Fruit fly (Drosophila melanogaster) whole organism, embryonic: ENCODE data around the gene CG2182.

ENCODE experiments used
- ATbp ChIP-seq: fragments of 200-800 bp; sonication (Bioruptor generic); optimal IDR thresholded peaks from 2 replicates; lab custom pipeline; 2017; ENCODE audit warnings: missing biosample characterization, mild to moderate bottlenecking, missing genetic modification characterization, missing genetic modification reagents
- Asciz ChIP-seq: fragments of 200-800 bp; sonication (Bioruptor generic); optimal IDR thresholded peaks from 2 replicates; lab custom pipeline; 2017; ENCODE audit warnings: missing biosample characterization, mild to moderate bottlenecking, missing genetic modification characterization, missing genetic modification reagents
- Awh ChIP-seq: fragments of 200-800 bp; sonication (Bioruptor generic); IDR thresholded peaks from 2 replicates; pipeline ENCODE4, ENCODE4 v1.3.6; 2022; ENCODE audit warnings: missing biosample characterization, missing genetic modification characterization
- Blimp-1 ChIP-seq: fragments of 200-800 bp; sonication (Bioruptor generic); optimal IDR thresholded peaks from 3 replicates; lab custom pipeline; 2018; ENCODE audit warnings: missing biosample characterization, missing genetic modification characterization, mild to moderate bottlenecking, moderate library complexity, missing genetic modification reagents
- BtbVII ChIP-seq: fragments of 200-800 bp; sonication (Bioruptor generic); optimal IDR thresholded peaks from 3 replicates; lab custom pipeline; 2017; ENCODE audit warnings: missing biosample characterization, mild to moderate bottlenecking, missing genetic modification characterization
- CG10431 ChIP-seq: fragments of 200-800 bp; sonication (Bioruptor generic); optimal IDR thresholded peaks from 3 replicates; lab custom pipeline; 2018; ENCODE audit warnings: missing biosample characterization, mild to moderate bottlenecking, missing genetic modification characterization
- CG10979 ChIP-seq: fragments of 200-800 bp; sonication (Bioruptor generic); optimal IDR thresholded peaks from 2 replicates; lab custom pipeline; 2018; ENCODE audit warnings: missing biosample characterization, mild to moderate bottlenecking, missing genetic modification characterization, moderate library complexity
- CG11247 ChIP-seq: fragments of 200-800 bp; sonication (Bioruptor generic); IDR thresholded peaks from 2 replicates; pipeline ENCODE4 v1.3.6; 2022; ENCODE audit warnings: missing biosample characterization, missing genetic modification characterization
- CG11504 ChIP-seq: fragments of 200-800 bp; sonication (Bioruptor generic); optimal IDR thresholded peaks from 3 replicates; lab custom pipeline; 2019; ENCODE audit warnings: missing biosample characterization, mild to moderate bottlenecking, missing genetic modification characterization, moderate library complexity
- CG1602 ChIP-seq: fragments of 200-800 bp; sonication (Bioruptor generic); optimal IDR thresholded peaks from 3 replicates; lab custom pipeline; 2016; ENCODE audit warnings: missing biosample characterization, missing genetic modification characterization
- CG1603 ChIP-seq: fragments of 200-800 bp; sonication (Bioruptor generic); optimal IDR thresholded peaks from 2 replicates; lab custom pipeline; 2019; ENCODE audit warnings: missing biosample characterization, mild to moderate bottlenecking, missing genetic modification characterization, moderate library complexity
- CG16779 ChIP-seq: fragments of 200-800 bp; sonication (Bioruptor generic); IDR thresholded peaks from 2 replicates; pipeline ENCODE4 v1.3.6; 2022; ENCODE audit warnings: missing biosample characterization, missing genetic modification characterization
- CG18262 ChIP-seq: fragments of 200-800 bp; optimal IDR thresholded peaks from 3 replicates; lab custom pipeline; 2019; ENCODE audit warnings: missing biosample characterization, mild to moderate bottlenecking, missing genetic modification characterization, moderate library complexity
- CG1832 ChIP-seq: fragments of 200-800 bp; sonication (Bioruptor generic); optimal IDR thresholded peaks from 2 replicates; lab custom pipeline; 2017; ENCODE audit warnings: missing biosample characterization, mild to moderate bottlenecking, missing genetic modification characterization, inconsistent platforms
- CG2712 ChIP-seq: fragments of 200-800 bp; optimal IDR thresholded peaks from 3 replicates; lab custom pipeline; 2019; ENCODE audit warnings: missing biosample characterization, mild to moderate bottlenecking, missing genetic modification characterization, moderate library complexity
- CG3407 ChIP-seq: fragments of 200-800 bp; sonication (Bioruptor generic); optimal IDR thresholded peaks from 2 replicates; lab custom pipeline; 2018; ENCODE audit warnings: missing biosample characterization, mild to moderate bottlenecking, missing genetic modification characterization
- CG34376 ChIP-seq: fragments of 200-800 bp; sonication (Bioruptor generic); optimal IDR thresholded peaks from 2 replicates; lab custom pipeline; 2018; ENCODE audit warnings: missing biosample characterization, mild to moderate bottlenecking, missing genetic modification characterization
- CG34422 ChIP-seq: fragments of 200-800 bp; sonication (Bioruptor generic); IDR thresholded peaks from 3 replicates; pipeline ENCODE4 v1.3.6; 2022; ENCODE audit warnings: missing biosample characterization, missing genetic modification characterization
- CG3995 ChIP-seq: fragments of 200-800 bp; sonication (Bioruptor generic); optimal IDR thresholded peaks from 3 replicates; lab custom pipeline; 2016; ENCODE audit warnings: missing biosample characterization, missing genetic modification characterization
- CG4424 ChIP-seq: fragments of 200-800 bp; sonication (Bioruptor generic); optimal IDR thresholded peaks from 3 replicates; lab custom pipeline; 2016; ENCODE audit warnings: missing biosample characterization, missing genetic modification characterization
- CG6254 ChIP-seq: fragments of 200-800 bp; sonication (Bioruptor generic); optimal IDR thresholded peaks from 3 replicates; lab custom pipeline; 2017; ENCODE audit warnings: mild to moderate bottlenecking, missing biosample characterization, missing genetic modification reagents, missing genetic modification characterization
- CG8478 ChIP-seq: fragments of >200 bp; optimal IDR thresholded peaks from 2 replicates; lab custom pipeline; 2018
- CG8944 ChIP-seq: fragments of 200-800 bp; sonication (Bioruptor generic); optimal IDR thresholded peaks from 3 replicates; lab custom pipeline; 2016; ENCODE audit warnings: missing biosample characterization, missing genetic modification characterization
- CG9932 ChIP-seq: fragments of 200-800 bp; sonication (Bioruptor generic); IDR thresholded peaks from 2 replicates; pipeline ENCODE4 v1.3.6; 2022; ENCODE audit warnings: missing biosample characterization, missing genetic modification characterization
- Camta ChIP-seq: fragments of 200-800 bp; sonication (Bioruptor generic); optimal IDR thresholded peaks from 2 replicates; lab custom pipeline; 2016; ENCODE audit warnings: missing biosample characterization, missing genetic modification characterization
- D ChIP-seq, 2 experiments: fragments of 200-800 bp in 1 of 2; fragments of >200 bp in 1 of 2; sonication (Bioruptor generic) in 1 of 2; optimal IDR thresholded peaks; 2 replicates in 1 of 2; 3 replicates in 1 of 2; lab custom pipeline; 2017; ENCODE audit warnings: mild to moderate bottlenecking in 1 of 2, missing biosample characterization in 1 of 2, missing genetic modification characterization in 1 of 2, missing genetic modification reagents in 1 of 2
- D19B ChIP-seq: fragments of 200-800 bp; sonication (Bioruptor generic); optimal IDR thresholded peaks from 2 replicates; lab custom pipeline; 2017; ENCODE audit warnings: missing biosample characterization, mild to moderate bottlenecking, missing genetic modification characterization
- Dip3 ChIP-seq: fragments of 200-800 bp; sonication (Bioruptor generic); optimal IDR thresholded peaks from 3 replicates; lab custom pipeline; 2016; ENCODE audit warnings: missing biosample characterization, missing genetic modification characterization
- Drgx ChIP-seq: fragments of 200-800 bp; sonication (Bioruptor generic); IDR thresholded peaks from 2 replicates; pipeline ENCODE4 v1.3.6; 2022; ENCODE audit warnings: missing biosample characterization, missing genetic modification characterization
- E2f1 ChIP-seq: fragments of 200-800 bp; sonication (Bioruptor generic); IDR thresholded peaks from 2 replicates; pipeline ENCODE4 v1.3.6; 2022; ENCODE audit warnings: missing biosample characterization, missing genetic modification characterization
- Hr51 ChIP-seq, 2 experiments: fragments of 200-800 bp; sonication (Bioruptor generic); optimal IDR thresholded peaks; 2 replicates in 1 of 2; 3 replicates in 1 of 2; lab custom pipeline; 2016 to 2018; ENCODE audit warnings: missing biosample characterization in 2 of 2, missing genetic modification characterization in 2 of 2, mild to moderate bottlenecking in 1 of 2, moderate library complexity in 1 of 2
- Lhr ChIP-seq: fragments of 200-800 bp; sonication (Bioruptor generic); optimal IDR thresholded peaks from 3 replicates; lab custom pipeline; 2017; ENCODE audit warnings: mild to moderate bottlenecking, missing biosample characterization, missing genetic modification reagents, missing genetic modification characterization
- Sox102F ChIP-seq: fragments of 200-800 bp; sonication (Bioruptor generic); optimal IDR thresholded peaks from 2 replicates; lab custom pipeline; 2018; ENCODE audit warnings: missing biosample characterization, mild to moderate bottlenecking, missing genetic modification characterization, moderate library complexity
- Xrp1 ChIP-seq: fragments of 200-800 bp; sonication (Bioruptor generic); IDR thresholded peaks from 2 replicates; pipeline ENCODE4 v1.3.6; 2022; ENCODE audit warnings: missing biosample characterization, missing genetic modification characterization
- ase ChIP-seq: fragments of 200-800 bp; sonication (Bioruptor generic); IDR thresholded peaks from 3 replicates; pipeline ENCODE4 v1.3.6; 2022; ENCODE audit warnings: missing biosample characterization, missing genetic modification characterization
- bab2 ChIP-seq: fragments of 200-800 bp; sonication (Bioruptor generic); optimal IDR thresholded peaks from 2 replicates; lab custom pipeline; 2016; ENCODE audit warnings: missing biosample characterization, missing genetic modification characterization
- bcd ChIP-seq: fragments of 200-800 bp; sonication (Bioruptor generic); optimal IDR thresholded peaks from 2 replicates; lab custom pipeline; 2017; ENCODE audit warnings: missing biosample characterization, mild to moderate bottlenecking, missing genetic modification characterization
- bowl ChIP-seq: fragments of 200-800 bp; sonication (Bioruptor generic); IDR thresholded peaks from 2 replicates; pipeline ENCODE4 v1.3.6; 2022; ENCODE audit warnings: missing biosample characterization, missing genetic modification characterization
- bsh ChIP-seq, 2 experiments: fragments of 200-800 bp; sonication (Bioruptor generic); optimal IDR thresholded peaks; 2 replicates each; lab custom pipeline; 2017 to 2018; ENCODE audit warnings: mild to moderate bottlenecking in 2 of 2, missing biosample characterization in 2 of 2, missing genetic modification characterization in 2 of 2, moderate library complexity in 1 of 2
- cato ChIP-seq: fragments of 200-800 bp; sonication (Bioruptor generic); optimal IDR thresholded peaks from 2 replicates; lab custom pipeline; 2016; ENCODE audit warnings: missing biosample characterization, missing genetic modification characterization, borderline replicate concordance
- ci ChIP-seq: fragments of 200-800 bp; sonication (Bioruptor generic); IDR thresholded peaks from 3 replicates; pipeline ENCODE4 v1.3.6; 2022; ENCODE audit warnings: missing biosample characterization, missing genetic modification characterization
- her ChIP-seq: fragments of 200-800 bp; sonication (Bioruptor generic); optimal IDR thresholded peaks from 2 replicates; lab custom pipeline; 2016; ENCODE audit warnings: missing biosample characterization, missing genetic modification characterization
- jumu ChIP-seq: fragments of 200-800 bp; sonication (Bioruptor generic); optimal IDR thresholded peaks from 3 replicates; lab custom pipeline; 2016; ENCODE audit warnings: missing biosample characterization, missing genetic modification characterization
- peb ChIP-seq: fragments of 200-800 bp; sonication (Bioruptor generic); IDR thresholded peaks from 2 replicates; pipeline ENCODE4 v1.3.6; 2022; ENCODE audit warnings: missing biosample characterization, missing genetic modification characterization
- phol ChIP-seq: fragments of 200-800 bp; sonication (Bioruptor generic); optimal IDR thresholded peaks from 3 replicates; lab custom pipeline; 2018; ENCODE audit warnings: missing biosample characterization, mild to moderate bottlenecking, missing genetic modification characterization, moderate library complexity
- ranshi ChIP-seq: fragments of 200-800 bp; sonication (Bioruptor generic); IDR thresholded peaks from 2 replicates; pipeline ENCODE4 v1.3.6; 2022; ENCODE audit warnings: missing biosample characterization, missing genetic modification characterization
- sens-2 ChIP-seq: fragments of 200-800 bp; sonication (Bioruptor generic); IDR thresholded peaks from 2 replicates; pipeline ENCODE4 v1.3.6; 2022; ENCODE audit warnings: missing biosample characterization, missing genetic modification characterization
- sqz ChIP-seq: fragments of 200-800 bp; sonication (Bioruptor generic); optimal IDR thresholded peaks from 3 replicates; lab custom pipeline; 2018; ENCODE audit warnings: missing biosample characterization, mild to moderate bottlenecking, missing genetic modification characterization
- tll ChIP-seq, 2 experiments: fragments of 200-800 bp in 1 of 2; fragments of >200 bp in 1 of 2; sonication (Bioruptor generic) in 1 of 2; optimal IDR thresholded peaks; 2 replicates each; lab custom pipeline; 2017 to 2019; ENCODE audit warnings: missing biosample characterization in 2 of 2, missing genetic modification characterization in 2 of 2, mild to moderate bottlenecking in 1 of 2, moderate library complexity in 1 of 2

Gene CG2182

DNA sequence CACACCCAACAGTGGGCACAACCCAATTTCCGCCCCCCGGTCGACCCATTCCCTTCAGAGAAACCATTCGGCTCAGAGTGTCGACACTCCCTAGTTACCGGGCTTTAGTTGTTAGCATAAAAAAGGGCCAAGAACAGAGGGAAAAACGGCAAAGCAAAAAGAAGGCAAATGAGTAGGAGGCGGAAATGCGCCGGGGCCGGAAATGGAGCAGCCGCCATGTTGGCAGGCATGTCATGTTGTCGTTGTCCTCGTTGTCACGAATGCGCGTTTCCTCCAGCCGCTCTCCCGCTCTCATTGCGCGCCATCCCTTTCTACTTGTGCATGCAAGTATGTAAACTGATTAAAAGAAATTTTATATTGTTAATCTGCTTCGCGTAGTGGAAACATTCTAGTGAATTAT lies 36.7 kb upstream of the CG2182 start (continued):
- TF ChIP-seq CG8478 (lab: Kevin White, UChicago) (no peak), CG8944 (GFP tag; lab: Kevin White, UChicago) (no peak), D (optimal IDR thresholded peaks at IDR 0.05; lab: Kevin White, UChicago) (no peak), D (GFP tag; optimal IDR thresholded peaks at IDR 0.05; lab: Kevin White, UChicago) (no peak), Lhr (GFP tag; lab: Kevin White, UChicago) (no peak), CG34376 (GFP tag; lab: Kevin White, UChicago) (peak; percentile 57), her (no peak), Blimp-1 (GFP tag; lab: Kevin White, UChicago) (no peak), peb (GFP tag; lab: Robert Waterston, UW) (no peak), CG3995 (GFP tag; lab: Kevin White, UChicago) (no peak), CG34422 (GFP tag; lab: Robert Waterston, UW) (no peak), E2f1 (GFP tag; lab: Robert Waterston, UW) (no peak), bowl (GFP tag; lab: Robert Waterston, UW) (no peak), bcd (GFP tag; lab: Kevin White, UChicago) (no peak), tll (GFP tag; optimal IDR thresholded peaks at IDR 0.05; lab: Kevin White, UChicago) (no peak), Camta (GFP tag; lab: Kevin White, UChicago) (no peak)

DNA sequence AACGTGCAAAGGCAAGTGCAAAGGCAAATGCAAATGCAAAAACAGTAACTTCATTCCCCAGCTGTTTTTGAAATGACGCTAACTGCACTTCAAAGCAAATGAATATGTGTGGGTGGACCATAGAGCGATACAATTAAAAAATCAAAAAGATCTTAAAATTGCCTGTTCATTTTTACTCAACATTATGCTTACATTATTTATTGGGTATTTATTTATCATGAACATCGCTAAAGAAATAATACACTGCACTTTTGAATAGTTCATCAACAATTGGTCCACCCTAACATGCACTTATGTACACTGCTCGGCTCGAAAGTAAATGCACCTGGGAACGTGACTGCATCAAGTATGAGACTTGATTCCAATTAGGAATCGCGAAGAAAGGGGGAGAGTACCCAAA lies 34.7 kb upstream of the CG2182 start:
- no peak for TF ChIP-seq CG1602
- TF ChIP-seq bsh (GFP tag; optimal IDR thresholded peaks at IDR 0.05; lab: Kevin White, UChicago): peak in 1 of 2 experiments; percentile 10
- peak; percentile 1 for TF ChIP-seq CG4424
- peak; percentile 28 for TF ChIP-seq CG11504 (tag; lab: Kevin White, UChicago)
- peak; percentile 43 for TF ChIP-seq Sox102F (GFP tag; lab: Kevin White, UChicago)
- TF ChIP-seq jumu: no peak
- TF ChIP-seq Awh (GFP tag; lab: Robert Waterston, UW): 0 out of 2 replicates have a peak, but pooled peaks have one; percentile 9
- TF ChIP-seq CG2712 (tag; lab: Kevin White, UChicago): peak; percentile 27
- no peak for TF ChIP-seq CG1832 (GFP tag; lab: Kevin White, UChicago)
- peak; percentile 5 for TF ChIP-seq ATbp (GFP tag; lab: Kevin White, UChicago)
- peak; percentile 20 for TF ChIP-seq phol (tag; lab: Kevin White, UChicago)
- peak; percentile 2 for TF ChIP-seq CG10979 (tag; lab: Kevin White, UChicago)
- TF ChIP-seq CG1603 (tag; lab: Kevin White, UChicago): peak; percentile 52
- TF ChIP-seq sqz: no peak
- no peak for TF ChIP-seq CG3407 (GFP tag; lab: Kevin White, UChicago)
- TF ChIP-seq Camta (GFP tag; lab: Kevin White, UChicago): no peak
- TF ChIP-seq bab2 (GFP tag; lab: Kevin White, UChicago): no peak
- no peak for TF ChIP-seq CG10431
- TF ChIP-seq Dip3 (GFP tag; lab: Kevin White, UChicago): no peak
- no peak for TF ChIP-seq D19B (GFP tag; lab: Kevin White, UChicago)
- TF ChIP-seq Hr51 (GFP tag; optimal IDR thresholded peaks at IDR 0.05; lab: Kevin White, UChicago): peak in 1 of 2 experiments; percentile 9
- 0 out of 2 replicates have a peak, but pooled peaks have one; percentile 12 for TF ChIP-seq ranshi (GFP tag; lab: Robert Waterston, UW)
- no peak for TF ChIP-seq CG16779 (GFP tag; lab: Robert Waterston, UW)
- peak; percentile 49 for TF ChIP-seq Blimp-1 (GFP tag; lab: Kevin White, UChicago)
- TF ChIP-seq Drgx: peak; percentile 83
- 0 out of 2 replicates have a peak, but pooled peaks have one; percentile 28 for TF ChIP-seq Xrp1 (GFP tag; lab: Robert Waterston, UW)
- TF ChIP-seq ci (GFP tag; lab: Robert Waterston, UW): peak; percentile 58; the same call in 1 of the 3 replicates
- no peak for TF ChIP-seq cato (GFP tag; lab: Kevin White, UChicago)
- TF ChIP-seq CG9932 (GFP tag; lab: Robert Waterston, UW): no peak
- no peak for TF ChIP-seq BtbVII
- no peak for TF ChIP-seq CG11247 (GFP tag; lab: Robert Waterston, UW)
- peak; percentile 25 for TF ChIP-seq CG6254
- TF ChIP-seq Asciz (GFP tag; lab: Kevin White, UChicago): peak; percentile 12
- peak; percentile 29 for TF ChIP-seq CG18262 (tag; lab: Kevin White, UChicago)
- TF ChIP-seq sens-2: no peak
- TF ChIP-seq ase (GFP tag; lab: Robert Waterston, UW): no peak
